Fruit fly (Drosophila melanogaster) whole organism, embryonic: ENCODE measurements around the gene pyd.

Experiments
- B-H1 ChIP-seq: fragments of 200-800 bp; sonication (Bioruptor generic); IDR thresholded peaks from 3 replicates; pipeline ENCODE4 v1.3.6; 2022; ENCODE audit warnings: missing biosample characterization, missing genetic modification characterization
- CG1832 ChIP-seq: fragments of 200-800 bp; sonication (Bioruptor generic); optimal IDR thresholded peaks from 2 replicates; lab custom pipeline; 2017; ENCODE audit warnings: missing biosample characterization, mild to moderate bottlenecking, missing genetic modification characterization, inconsistent platforms
- CG3995 ChIP-seq: fragments of 200-800 bp; sonication (Bioruptor generic); optimal IDR thresholded peaks from 3 replicates; lab custom pipeline; 2016; ENCODE audit warnings: missing biosample characterization, missing genetic modification characterization
- ac ChIP-seq: fragments of 200-800 bp; sonication (Bioruptor generic); optimal IDR thresholded peaks from 3 replicates; lab custom pipeline; 2017; ENCODE audit warnings: missing biosample characterization, mild to moderate bottlenecking, missing genetic modification characterization
- chn ChIP-seq: fragments of 200-800 bp; sonication (Bioruptor generic); optimal IDR thresholded peaks from 2 replicates; lab custom pipeline; 2016; ENCODE audit warnings: missing biosample characterization, missing genetic modification characterization
- psq ChIP-seq: fragments of 200-800 bp; sonication (Bioruptor generic); optimal IDR thresholded peaks from 2 replicates; lab custom pipeline; 2017; ENCODE audit warnings: missing biosample characterization, missing genetic modification characterization
- sug ChIP-seq: fragments of 200-800 bp; optimal IDR thresholded peaks from 2 replicates; lab custom pipeline; 2019; ENCODE audit warnings: missing biosample characterization, mild to moderate bottlenecking, missing genetic modification characterization, moderate library complexity

- TF ChIP-seq ac (GFP tag; lab: Kevin White, UChicago) (no peak), chn (GFP tag; lab: Kevin White, UChicago) (no peak), CG1832 (GFP tag; lab: Kevin White, UChicago) (no peak), psq (GFP tag; lab: Kevin White, UChicago) (no peak), CG3995 (GFP tag; lab: Kevin White, UChicago) (no peak), sug (tag; lab: Kevin White, UChicago) (no peak), B-H1 (GFP tag; lab: Robert Waterston, UW) (no peak)
Measured at dm6 chr3R:8918818-8919217, 12.9 kb downstream of the pyd start.
